Worm (Caenorhabditis elegans) whole organism, L3 larva: ENCODE measurements around the gene srf-3.

ENCODE experiments used
- R02D3.7 ChIP-seq: fragments of 150-350 bp; optimal IDR thresholded peaks from 2 replicates; lab custom pipeline; 2014; ENCODE audit warnings: missing biosample characterization, missing genetic modification characterization
- aly-2 ChIP-seq: fragments of 150-350 bp; optimal IDR thresholded peaks from 2 replicates; lab custom pipeline; 2014; ENCODE audit warnings: missing biosample characterization, missing genetic modification characterization
- ama-1 ChIP-seq: fragments of 150-350 bp; optimal IDR thresholded peaks from 2 replicates; lab custom pipeline; 2018
- ceh-28 ChIP-seq: fragments of 150-350 bp; optimal IDR thresholded peaks from 2 replicates; lab custom pipeline; 2014; ENCODE audit warnings: missing biosample characterization, missing genetic modification reagents, missing genetic modification characterization
- ceh-82 ChIP-seq: fragments of 150-350 bp; optimal IDR thresholded peaks from 2 replicates; lab custom pipeline; 2014; ENCODE audit warnings: missing biosample characterization, missing genetic modification characterization
- ceh-9 ChIP-seq: sonication (generic microtip); optimal IDR thresholded peaks from 2 replicates; lab custom pipeline; 2018; ENCODE audit warnings: missing biosample characterization, missing genetic modification characterization
- egl-5 ChIP-seq: fragments of 150-350 bp; optimal IDR thresholded peaks from 2 replicates; lab custom pipeline; 2017; ENCODE audit warnings: missing biosample characterization, missing genetic modification reagents, missing genetic modification characterization, inconsistent platforms
- elt-1 ChIP-seq: fragments of 150-350 bp; optimal IDR thresholded peaks from 2 replicates; lab custom pipeline; 2014; ENCODE audit warnings: missing biosample characterization, missing genetic modification characterization
- elt-2 ChIP-seq: sonication (generic microtip); optimal IDR thresholded peaks from 2 replicates; lab custom pipeline; 2016; ENCODE audit warnings: missing genetic modification reagents, mild to moderate bottlenecking, missing genetic modification characterization, missing compliant biosample characterization
- elt-3 ChIP-seq, 3 experiments: fragments of 150-350 bp in 1 of 3; sonication (generic microtip) in 2 of 3; optimal IDR thresholded peaks; 2 replicates in 2 of 3; 4 replicates in 1 of 3; lab custom pipeline; 2014 to 2017; ENCODE audit warnings: missing biosample characterization in 3 of 3, missing genetic modification characterization in 3 of 3
- eor-1 ChIP-seq, 2 experiments: fragments of 150-350 bp; optimal IDR thresholded peaks; 2 replicates each; lab custom pipeline; 2014 to 2018; ENCODE audit warnings: missing biosample characterization in 2 of 2, missing genetic modification characterization in 2 of 2
- fkh-10 ChIP-seq: sonication (generic microtip); optimal IDR thresholded peaks from 2 replicates; lab custom pipeline; 2017; ENCODE audit warnings: missing biosample characterization, missing genetic modification reagents, missing genetic modification characterization
- fkh-2 ChIP-seq: fragments of 150-350 bp; optimal IDR thresholded peaks from 2 replicates; lab custom pipeline; 2014; ENCODE audit warnings: missing biosample characterization, missing genetic modification reagents, missing genetic modification characterization
- fos-1 ChIP-seq: fragments of 150-350 bp; optimal IDR thresholded peaks from 2 replicates; lab custom pipeline; 2014; ENCODE audit warnings: missing biosample characterization, missing genetic modification characterization
- hmg-11 ChIP-seq: sonication (generic microtip); optimal IDR thresholded peaks from 2 replicates; lab custom pipeline; 2016; ENCODE audit warnings: missing genetic modification characterization, missing compliant biosample characterization
- jun-1 ChIP-seq: fragments of 150-350 bp; optimal IDR thresholded peaks from 2 replicates; lab custom pipeline; 2014; ENCODE audit warnings: missing biosample characterization, missing genetic modification reagents, missing genetic modification characterization
- lin-15B ChIP-seq: fragments of 150-350 bp; optimal IDR thresholded peaks from 2 replicates; lab custom pipeline; 2014; ENCODE audit warnings: missing biosample characterization, missing genetic modification characterization
- lin-39 ChIP-seq: fragments of 150-350 bp; optimal IDR thresholded peaks from 2 replicates; lab custom pipeline; 2018; ENCODE audit warnings: missing biosample characterization, missing genetic modification reagents, missing genetic modification characterization
- lsy-12 ChIP-seq: sonication (generic microtip); optimal IDR thresholded peaks from 2 replicates; lab custom pipeline; 2016; ENCODE audit warnings: mild to moderate bottlenecking, missing genetic modification characterization, missing compliant biosample characterization
- mdl-1 ChIP-seq: fragments of 150-350 bp; optimal IDR thresholded peaks from 2 replicates; lab custom pipeline; 2014; ENCODE audit warnings: missing biosample characterization, missing genetic modification characterization
- mml-1 ChIP-seq: fragments of 150-350 bp; sonication (generic microtip); optimal IDR thresholded peaks from 3 replicates; lab custom pipeline; 2014; ENCODE audit warnings: missing biosample characterization, missing genetic modification characterization
- nhr-12 ChIP-seq: fragments of 150-350 bp; optimal IDR thresholded peaks from 2 replicates; lab custom pipeline; 2014; ENCODE audit warnings: missing biosample characterization, missing genetic modification characterization
- nhr-23 ChIP-seq: fragments of 150-350 bp; optimal IDR thresholded peaks from 2 replicates; lab custom pipeline; 2014; ENCODE audit warnings: missing biosample characterization, missing genetic modification reagents, missing genetic modification characterization
- nhr-237 ChIP-seq: fragments of 150-350 bp; optimal IDR thresholded peaks from 2 replicates; lab custom pipeline; 2014; ENCODE audit warnings: missing biosample characterization, missing genetic modification characterization
- nhr-25 ChIP-seq: sonication (generic microtip); optimal IDR thresholded peaks from 2 replicates; lab custom pipeline; 2017; ENCODE audit warnings: missing biosample characterization, missing genetic modification characterization
- nhr-28 ChIP-seq: fragments of 150-350 bp; optimal IDR thresholded peaks from 2 replicates; lab custom pipeline; 2014; ENCODE audit warnings: missing biosample characterization, missing genetic modification characterization
- nhr-43 ChIP-seq: sonication (generic microtip); optimal IDR thresholded peaks from 2 replicates; lab custom pipeline; 2016; ENCODE audit warnings: mild to moderate bottlenecking, missing genetic modification characterization, missing compliant biosample characterization; ENCODE audit not compliant: poor library complexity, severe bottlenecking
- nhr-77 ChIP-seq: fragments of 150-350 bp; optimal IDR thresholded peaks from 2 replicates; lab custom pipeline; 2014; ENCODE audit warnings: missing biosample characterization, missing genetic modification characterization
- pha-4 ChIP-seq: fragments of 150-350 bp; optimal IDR thresholded peaks from 2 replicates; lab custom pipeline; 2014; ENCODE audit warnings: missing biosample characterization, missing genetic modification reagents, missing genetic modification characterization
- pqm-1 ChIP-seq: fragments of 150-350 bp; optimal IDR thresholded peaks from 2 replicates; lab custom pipeline; 2017; ENCODE audit warnings: missing biosample characterization, missing genetic modification characterization, inconsistent platforms
- snpc-4 ChIP-seq: fragments of 150-350 bp; optimal IDR thresholded peaks from 2 replicates; lab custom pipeline; 2014; ENCODE audit warnings: missing biosample characterization, missing genetic modification characterization
- ztf-11 ChIP-seq: fragments of 150-350 bp; optimal IDR thresholded peaks from 2 replicates; lab custom pipeline; 2014; ENCODE audit warnings: missing biosample characterization, missing genetic modification characterization
- ztf-4 ChIP-seq: fragments of 150-350 bp; optimal IDR thresholded peaks from 2 replicates; lab custom pipeline; 2014; ENCODE audit warnings: missing biosample characterization, missing genetic modification characterization

The srf-3 gene

DNA sequence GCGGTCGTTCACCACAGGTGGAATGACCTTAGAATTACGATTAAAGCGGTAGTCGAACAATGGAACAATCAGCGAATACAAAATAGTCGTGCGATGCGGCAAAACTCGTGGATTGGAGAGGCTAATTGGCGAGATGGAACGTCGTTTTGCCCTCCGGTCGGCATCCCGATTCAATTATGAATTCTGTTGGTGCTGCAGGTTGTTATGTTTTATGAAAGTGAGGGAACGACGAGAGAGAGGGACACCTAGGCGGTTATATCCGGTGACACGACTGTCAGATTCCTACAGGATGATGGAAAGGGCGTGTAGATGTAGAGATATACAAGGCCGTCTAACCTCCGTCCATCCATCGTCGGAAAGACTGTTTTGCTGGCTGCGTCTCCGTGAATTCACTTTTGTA is 32.7 kb upstream of the srf-3 start:
- no peak for TF ChIP-seq ceh-9
- TF ChIP-seq ztf-11 = no peak
- no peak for TF ChIP-seq snpc-4 (tag; lab: Kevin White, UChicago)
- no peak for TF ChIP-seq mdl-1 (tag; lab: Kevin White, UChicago)
- no peak for TF ChIP-seq fkh-2 (tag; lab: Kevin White, UChicago)
- TF ChIP-seq aly-2 (tag; lab: Kevin White, UChicago) = no peak
- no peak for TF ChIP-seq nhr-25 (tag; lab: Kevin White, UChicago)
- no peak for TF ChIP-seq pha-4
- TF ChIP-seq ztf-4 (tag; lab: Kevin White, UChicago) = no peak
- no peak for TF ChIP-seq eor-1 (tag; optimal IDR thresholded peaks at IDR 0.05; lab: Kevin White, UChicago)
- no peak for TF ChIP-seq fos-1
- TF ChIP-seq lin-15B (tag; lab: Kevin White, UChicago) = no peak
- no peak for TF ChIP-seq nhr-43
- TF ChIP-seq nhr-77 = no peak

DNA sequence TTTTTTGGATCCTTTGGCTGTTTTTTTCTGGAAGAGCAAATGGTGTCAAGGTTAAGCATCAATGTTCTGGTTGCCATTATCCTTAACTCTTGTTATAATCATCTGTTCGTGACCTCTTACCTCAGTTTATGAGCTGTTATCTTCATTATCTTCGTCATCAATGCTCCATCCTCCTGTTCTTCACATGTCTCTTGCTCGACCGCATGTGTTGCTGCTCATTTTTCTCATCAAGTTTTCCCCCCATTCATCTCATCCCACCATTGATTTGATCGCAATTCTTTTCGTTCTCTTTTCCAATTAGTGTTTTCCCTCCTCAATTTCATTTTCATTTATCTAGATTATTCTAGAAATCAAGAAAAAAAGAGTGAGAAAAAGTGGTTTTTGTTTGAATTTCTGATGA is 31.8 kb upstream of the srf-3 start:
- TF ChIP-seq egl-5 (tag; lab: Kevin White, UChicago) (peak; percentile 71), lin-39 (peak; percentile 19), R02D3.7 (tag; lab: Kevin White, UChicago) (no peak)
- TF ChIP-seq, all 47 proteins: peak for 2

DNA sequence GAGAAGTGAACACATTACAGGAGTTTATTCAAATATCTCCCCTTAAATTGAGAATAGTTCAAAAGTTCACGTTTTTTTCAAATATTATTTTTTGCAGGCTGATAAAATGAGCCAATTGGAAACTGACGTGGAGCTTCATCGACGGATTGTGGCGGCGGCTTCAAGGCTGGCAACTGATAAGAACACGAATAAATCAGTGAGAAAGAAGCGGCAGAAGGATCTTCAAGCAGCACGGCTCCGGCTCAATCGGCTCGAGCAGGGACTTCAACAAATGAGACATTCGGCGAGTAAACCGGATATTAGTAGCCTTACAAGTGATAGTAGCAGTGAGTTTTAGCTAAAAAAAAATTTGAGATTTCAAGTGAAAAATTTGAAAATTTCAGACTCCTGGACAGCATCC is 24.0 kb upstream of the srf-3 start, which contains the start of gene M02B1.4:
TSS of gene M02B1.4 (minus strand) at position 9 of the 400 bp plus-strand sequence.
- TF ChIP-seq lin-39 = no peak
- TF ChIP-seq fos-1 = no peak
- no peak for TF ChIP-seq mml-1 (tag; lab: Kevin White, UChicago)
- no peak for TF ChIP-seq nhr-25 (tag; lab: Kevin White, UChicago)
- no peak for TF ChIP-seq ama-1 (lab: Kevin White, UChicago)
- no peak for TF ChIP-seq nhr-43
- no peak for TF ChIP-seq lin-15B (tag; lab: Kevin White, UChicago)
- TF ChIP-seq nhr-77 = no peak
- TF ChIP-seq egl-5 (tag; lab: Kevin White, UChicago) = no peak
- TF ChIP-seq lsy-12 (tag; lab: Kevin White, UChicago) = no peak
- no peak for TF ChIP-seq ceh-28 (tag; lab: Kevin White, UChicago)
- TF ChIP-seq ceh-9 = no peak
- no peak for TF ChIP-seq ceh-82 (tag; lab: Kevin White, UChicago)
- TF ChIP-seq nhr-28 (tag; lab: Kevin White, UChicago) = no peak
- TF ChIP-seq snpc-4 (tag; lab: Kevin White, UChicago) = no peak
- no peak for TF ChIP-seq nhr-12 (tag; lab: Kevin White, UChicago)
- no peak for TF ChIP-seq jun-1 (tag; lab: Kevin White, UChicago)

DNA sequence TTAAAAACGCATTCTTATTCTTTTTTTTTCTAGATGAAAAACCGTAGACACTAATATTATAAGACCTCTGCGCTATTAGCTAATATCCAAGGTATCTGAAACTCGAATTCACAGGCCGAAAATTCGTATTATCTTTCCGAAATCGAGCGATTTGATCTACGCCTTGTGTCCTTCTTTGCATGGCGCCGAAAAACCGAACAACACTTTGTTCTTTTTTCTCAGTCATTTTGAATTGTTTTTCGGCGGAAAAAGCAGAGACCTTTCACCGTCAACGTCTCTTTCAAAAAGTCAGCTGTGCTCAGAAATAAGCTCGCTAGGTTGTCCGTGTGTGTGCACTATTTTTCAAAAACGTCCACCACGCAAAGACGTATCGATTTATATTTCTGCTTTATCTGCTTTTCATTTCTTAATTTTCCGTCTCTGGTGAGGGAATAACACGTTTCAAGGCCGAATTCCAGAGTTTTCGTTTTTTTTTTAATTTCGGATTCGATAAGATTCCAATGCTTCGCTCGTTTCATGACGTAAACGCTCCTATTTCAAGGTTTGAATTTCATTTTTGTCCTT is 18.4 kb upstream of the srf-3 start:
- TF ChIP-seq mml-1 (tag; lab: Kevin White, UChicago) = no peak
- TF ChIP-seq eor-1 (tag; optimal IDR thresholded peaks at IDR 0.05; lab: Kevin White, UChicago) = no peak
- no peak for TF ChIP-seq elt-1 (tag; lab: Kevin White, UChicago)
- TF ChIP-seq hmg-11 (tag; lab: Kevin White, UChicago) = peak; percentile 26

DNA sequence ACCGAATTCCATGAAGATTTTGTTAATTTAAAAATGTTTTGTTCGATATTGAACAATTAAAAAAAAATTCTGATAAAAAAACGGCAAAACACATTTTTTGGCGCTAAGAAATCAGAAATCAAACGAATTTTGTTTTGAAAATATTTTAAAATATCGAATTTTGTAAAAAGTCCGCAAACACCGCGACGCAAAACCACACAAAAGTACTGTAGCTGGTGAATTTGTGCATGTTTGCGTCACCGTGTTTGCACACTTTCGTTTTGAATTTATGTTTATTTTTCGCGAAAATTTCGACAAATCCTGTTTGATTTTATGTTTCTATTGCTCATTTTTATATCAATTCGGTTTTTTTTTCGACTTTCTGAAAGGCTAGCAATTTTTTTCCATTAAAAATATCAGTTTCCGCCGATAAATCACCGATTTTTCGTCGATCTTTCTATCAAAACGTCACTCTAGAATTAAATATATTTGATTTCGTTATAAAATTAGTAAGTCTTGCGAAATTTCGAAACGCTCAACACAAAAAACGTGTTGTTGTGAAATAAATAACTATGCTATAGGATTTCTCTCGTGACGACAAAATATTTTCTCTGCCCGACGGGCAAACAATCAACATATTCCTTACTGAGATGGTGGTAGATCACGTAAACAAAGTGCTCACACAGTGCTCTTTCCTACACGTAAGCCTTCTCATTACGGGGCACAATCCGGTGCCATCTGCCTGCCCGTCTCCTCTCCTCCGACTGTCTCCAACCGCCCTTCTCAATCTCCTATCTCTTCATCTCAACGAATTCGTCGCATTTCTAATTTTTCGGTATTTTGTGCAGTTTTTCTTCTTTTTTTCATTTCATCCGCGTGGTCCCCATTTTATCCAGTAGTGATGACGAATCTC is 17.5 kb upstream of the srf-3 start:
- peak; percentile 9 for TF ChIP-seq pha-4
- peak; percentile 32 for TF ChIP-seq lin-39
- peak; percentile 0 for TF ChIP-seq hmg-11 (tag; lab: Kevin White, UChicago)
- TF ChIP-seq fkh-10 (GFP tag; lab: Kevin White, UChicago) = no peak

DNA sequence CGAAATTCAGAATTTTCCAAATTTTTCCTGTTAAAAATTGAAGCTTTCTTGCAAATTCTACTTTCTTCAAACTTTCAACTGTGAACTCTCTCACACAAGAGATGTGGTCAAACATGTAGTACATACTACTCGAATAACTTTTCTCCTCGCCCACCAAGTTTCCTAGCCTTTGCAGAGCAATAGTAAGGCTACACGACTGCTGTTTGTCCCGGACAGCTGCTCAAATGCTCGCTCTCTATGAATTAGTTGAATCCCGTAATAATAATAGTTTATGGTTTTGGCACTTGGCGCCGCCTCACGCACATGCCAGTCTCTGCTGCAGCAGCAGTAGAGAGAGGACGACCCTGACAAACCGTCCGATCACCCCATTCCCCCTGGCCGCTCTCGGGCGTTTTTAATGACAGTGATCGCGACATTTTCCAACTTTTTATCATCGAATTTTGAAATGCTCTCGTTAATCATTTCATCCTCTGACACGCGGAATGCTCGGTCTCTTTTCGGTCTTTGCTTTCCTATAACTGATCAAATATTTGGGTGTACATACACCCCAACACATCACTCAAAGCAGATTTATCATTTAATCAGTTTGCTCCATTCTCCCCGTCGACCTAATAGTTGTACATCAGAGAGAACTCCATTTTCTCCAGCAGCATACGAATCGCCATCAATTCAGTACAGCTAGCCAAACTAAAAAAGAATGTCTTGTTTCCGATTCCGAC is 15.5 kb upstream of the srf-3 start:
- TF ChIP-seq jun-1 (tag; lab: Kevin White, UChicago) (peak; percentile 25), nhr-23 (tag; lab: Kevin White, UChicago) (no peak), pqm-1 (peak; percentile 47), elt-2 (tag; lab: Kevin White, UChicago) (peak; percentile 80), hmg-11 (tag; lab: Kevin White, UChicago) (peak; percentile 30), nhr-237 (tag; lab: Kevin White, UChicago) (no peak), lin-39 (no peak), elt-3 (tag; optimal IDR thresholded peaks at IDR 0.05; lab: Kevin White, UChicago) (no peak), pha-4 (no peak)
